Worm (Caenorhabditis elegans): ENCODE data around the gene R13H9.6.

- no peak for TF ChIP-seq snpc-4 (tag; optimal IDR thresholded peaks at IDR 0.05)
- no peak for TF ChIP-seq unc-62 (GFP tag; optimal IDR thresholded peaks at IDR 0.05)
- no peak for TF ChIP-seq nhr-23 (tag; optimal IDR thresholded peaks at IDR 0.05)
- no peak for TF ChIP-seq fos-1 (tag; optimal IDR thresholded peaks at IDR 0.05)
- no peak for TF ChIP-seq nhr-6 (tag; optimal IDR thresholded peaks at IDR 0.05)
- TF ChIP-seq ama-1 (optimal IDR thresholded peaks at IDR 0.05): no peak
- no peak for TF ChIP-seq nhr-237 (tag; optimal IDR thresholded peaks at IDR 0.05)
Observed at ce11 chrIV:5085782-5086181, 17.3 kb upstream of the R13H9.6 start.
